Worm (Caenorhabditis elegans): ENCODE results near the gene T16A9.5.

- TF ChIP-seq fos-1 (tag; optimal IDR thresholded peaks at IDR 0.05) (no peak), elt-3 (tag; optimal IDR thresholded peaks at IDR 0.05) (no peak), unc-62 (GFP tag; optimal IDR thresholded peaks at IDR 0.05) (no peak), unc-39 (tag; optimal IDR thresholded peaks at IDR 0.05) (no peak), aly-2 (tag; optimal IDR thresholded peaks at IDR 0.05) (no peak), pqm-1 (tag; optimal IDR thresholded peaks at IDR 0.05) (no peak), lin-15B (tag; optimal IDR thresholded peaks at IDR 0.05) (no peak), ztf-11 (tag; optimal IDR thresholded peaks at IDR 0.05) (no peak), lsy-12 (tag; optimal IDR thresholded peaks at IDR 0.05) (no peak), nhr-12 (tag; optimal IDR thresholded peaks at IDR 0.05) (no peak), nhr-77 (tag; optimal IDR thresholded peaks at IDR 0.05) (no peak), elt-1 (tag; optimal IDR thresholded peaks at IDR 0.05) (no peak), elt-2 (tag; optimal IDR thresholded peaks at IDR 0.05) (no peak), nfya-1 (tag; optimal IDR thresholded peaks at IDR 0.05; ENCODE audit: insufficient read depth) (no peak)
These were observed 16.6 kb upstream of the T16A9.5 start for ce11 chrV:14231656-14232055.

Measured in whole organism, L3 larva.